Fruit fly (Drosophila melanogaster) whole organism, embryonic: ENCODE measurements around the gene nmdyn-D6.

ENCODE experiments used
- Adf1 ChIP-seq: fragments of 200-800 bp; sonication (Bioruptor generic); IDR thresholded peaks from 2 replicates; pipeline ENCODE4 v1.3.6; 2022; ENCODE audit warnings: missing biosample characterization, missing genetic modification characterization
- Atf-2 ChIP-seq: fragments of 200-800 bp; sonication (Bioruptor generic); optimal IDR thresholded peaks from 2 replicates; lab custom pipeline; 2016; ENCODE audit warnings: missing biosample characterization, missing genetic modification characterization
- Atf3 ChIP-seq: fragments of 200-800 bp; sonication (Bioruptor generic); optimal IDR thresholded peaks from 3 replicates; lab custom pipeline; 2016; ENCODE audit warnings: missing biosample characterization, missing genetic modification characterization
- Bgb ChIP-seq: fragments of 200-800 bp; sonication (Bioruptor generic); IDR thresholded peaks from 2 replicates; pipeline ENCODE4 v1.3.6; 2022; ENCODE audit warnings: missing biosample characterization, missing genetic modification characterization; ENCODE audit not compliant: partially characterized antibody
- C15 ChIP-seq: fragments of 200-800 bp; sonication (Bioruptor generic); IDR thresholded peaks from 3 replicates; pipeline ENCODE4 v1.3.6; 2022; ENCODE audit warnings: missing biosample characterization, missing genetic modification characterization
- CG10366 ChIP-seq: fragments of 200-800 bp; sonication (Bioruptor generic); IDR thresholded peaks from 2 replicates; pipeline ENCODE4 v1.3.6; 2022; ENCODE audit warnings: missing biosample characterization, missing genetic modification characterization
- CG10462 ChIP-seq: fragments of 200-800 bp; sonication (Bioruptor generic); optimal IDR thresholded peaks from 2 replicates; lab custom pipeline; 2016; ENCODE audit warnings: missing biosample characterization, missing genetic modification characterization
- CG11093 ChIP-seq: fragments of 200-800 bp; sonication (Bioruptor generic); IDR thresholded peaks from 3 replicates; pipeline ENCODE4 v1.3.6; 2022; ENCODE audit warnings: missing biosample characterization, missing genetic modification characterization
- CG12769 ChIP-seq: fragments of 200-800 bp; sonication (Bioruptor generic); optimal IDR thresholded peaks from 2 replicates; lab custom pipeline; 2019; ENCODE audit warnings: missing biosample characterization, mild to moderate bottlenecking, missing genetic modification characterization, moderate library complexity
- CG13287 ChIP-seq: fragments of 200-800 bp; sonication (Bioruptor generic); IDR thresholded peaks from 2 replicates; pipeline ENCODE4 v1.3.6; 2022; ENCODE audit warnings: missing biosample characterization, missing genetic modification characterization; ENCODE audit not compliant: partially characterized antibody
- CG13624 ChIP-seq: fragments of 200-800 bp; sonication (Bioruptor generic); optimal IDR thresholded peaks from 2 replicates; lab custom pipeline; 2016; ENCODE audit warnings: missing biosample characterization, missing genetic modification characterization
- CG14965 ChIP-seq: fragments of 200-800 bp; sonication (Bioruptor generic); optimal IDR thresholded peaks from 2 replicates; lab custom pipeline; 2016; ENCODE audit warnings: missing biosample characterization, missing genetic modification characterization, borderline replicate concordance
- CG15073 ChIP-seq: fragments of 200-800 bp; sonication (Bioruptor generic); optimal IDR thresholded peaks from 2 replicates; lab custom pipeline; 2016; ENCODE audit warnings: missing biosample characterization, missing genetic modification characterization
- CG1647 ChIP-seq: fragments of 200-800 bp; sonication (Bioruptor generic); optimal IDR thresholded peaks from 3 replicates; lab custom pipeline; 2016; ENCODE audit warnings: missing biosample characterization, missing genetic modification characterization
- CG1792 ChIP-seq: fragments of 200-800 bp; sonication (Bioruptor generic); optimal IDR thresholded peaks from 2 replicates; lab custom pipeline; 2016; ENCODE audit warnings: missing biosample characterization, missing genetic modification characterization
- CG18764 ChIP-seq: fragments of 200-800 bp; sonication (Bioruptor generic); optimal IDR thresholded peaks from 3 replicates; lab custom pipeline; 2016; ENCODE audit warnings: missing biosample characterization, missing genetic modification characterization
- CG2129 ChIP-seq: fragments of 200-800 bp; sonication (Bioruptor generic); IDR thresholded peaks from 2 replicates; pipeline ENCODE4 v1.3.6; 2022; ENCODE audit warnings: missing biosample characterization, missing genetic modification characterization; ENCODE audit not compliant: partially characterized antibody
- CG3995 ChIP-seq: fragments of 200-800 bp; sonication (Bioruptor generic); optimal IDR thresholded peaks from 3 replicates; lab custom pipeline; 2016; ENCODE audit warnings: missing biosample characterization, missing genetic modification characterization
- CG5953 ChIP-seq: fragments of 200-800 bp; sonication (Bioruptor generic); IDR thresholded peaks from 2 replicates; pipeline ENCODE4 v1.3.6; 2022; ENCODE audit warnings: missing biosample characterization, missing genetic modification characterization
- CG6683 ChIP-seq: fragments of 200-800 bp; sonication (Bioruptor generic); optimal IDR thresholded peaks from 2 replicates; lab custom pipeline; 2017; ENCODE audit warnings: missing biosample characterization, mild to moderate bottlenecking, missing genetic modification characterization, missing genetic modification reagents
- CG6813 ChIP-seq: fragments of 200-800 bp; sonication (Bioruptor generic); optimal IDR thresholded peaks from 2 replicates; lab custom pipeline; 2017; ENCODE audit warnings: missing biosample characterization, missing genetic modification characterization, mild to moderate bottlenecking, moderate library complexity, missing genetic modification reagents
- CG6854 ChIP-seq: fragments of 200-800 bp; sonication (Bioruptor generic); optimal IDR thresholded peaks from 3 replicates; lab custom pipeline; 2017; ENCODE audit warnings: missing biosample characterization, mild to moderate bottlenecking, missing genetic modification characterization
- CG8290 ChIP-seq, 3 experiments: fragments of 200-800 bp; sonication (Bioruptor generic); optimal IDR thresholded peaks; 2 replicates each; lab custom pipeline; 2016 to 2019; ENCODE audit warnings: missing biosample characterization in 3 of 3, missing genetic modification characterization in 3 of 3, mild to moderate bottlenecking in 2 of 3, moderate library complexity in 1 of 3
- CG9932 ChIP-seq: fragments of 200-800 bp; sonication (Bioruptor generic); IDR thresholded peaks from 2 replicates; pipeline ENCODE4 v1.3.6; 2022; ENCODE audit warnings: missing biosample characterization, missing genetic modification characterization
- D19A ChIP-seq: fragments of 200-800 bp; optimal IDR thresholded peaks from 3 replicates; lab custom pipeline; 2019; ENCODE audit warnings: missing biosample characterization, mild to moderate bottlenecking, missing genetic modification characterization, moderate library complexity
- Fer2 ChIP-seq: fragments of 200-800 bp; sonication (Bioruptor generic); optimal IDR thresholded peaks from 2 replicates; lab custom pipeline; 2018; ENCODE audit warnings: missing biosample characterization, mild to moderate bottlenecking, missing genetic modification characterization, moderate library complexity
- H2.0 ChIP-seq: fragments of 200-800 bp; sonication (Bioruptor generic); IDR thresholded peaks from 2 replicates; pipeline ENCODE4 v1.3.6; 2022; ENCODE audit warnings: missing biosample characterization, missing genetic modification characterization
- Max ChIP-seq: fragments of 200-800 bp; sonication (Bioruptor generic); optimal IDR thresholded peaks from 2 replicates; lab custom pipeline; 2016; ENCODE audit warnings: missing biosample characterization, mild to moderate bottlenecking, missing genetic modification characterization
- Nf-YC ChIP-seq: fragments of 200-800 bp; optimal IDR thresholded peaks from 3 replicates; lab custom pipeline; 2019; ENCODE audit warnings: missing biosample characterization, mild to moderate bottlenecking, missing genetic modification characterization, moderate library complexity
- Tbp ChIP-seq: fragments of >200 bp; optimal IDR thresholded peaks from 2 replicates; lab custom pipeline; 2018; ENCODE audit warnings: missing biosample characterization, missing genetic modification characterization
- Xrp1 ChIP-seq: fragments of 200-800 bp; sonication (Bioruptor generic); IDR thresholded peaks from 2 replicates; pipeline ENCODE4 v1.3.6; 2022; ENCODE audit warnings: missing biosample characterization, missing genetic modification characterization
- bcd ChIP-seq: fragments of 200-800 bp; sonication (Bioruptor generic); optimal IDR thresholded peaks from 2 replicates; lab custom pipeline; 2017; ENCODE audit warnings: missing biosample characterization, mild to moderate bottlenecking, missing genetic modification characterization
- cad ChIP-seq: fragments of >200 bp; optimal IDR thresholded peaks from 2 replicates; lab custom pipeline; 2017; ENCODE audit warnings: missing biosample characterization, missing genetic modification characterization
- cg ChIP-seq: fragments of 200-800 bp; sonication (Bioruptor generic); optimal IDR thresholded peaks from 3 replicates; lab custom pipeline; 2019; ENCODE audit warnings: missing biosample characterization, mild to moderate bottlenecking, missing genetic modification characterization, moderate library complexity
- ems ChIP-seq: fragments of 200-800 bp; sonication (Bioruptor generic); optimal IDR thresholded peaks from 3 replicates; lab custom pipeline; 2016; ENCODE audit warnings: missing biosample characterization, missing genetic modification characterization
- fru ChIP-seq: fragments of >200 bp; optimal IDR thresholded peaks from 2 replicates; lab custom pipeline; 2017
- h ChIP-seq: fragments of >200 bp; optimal IDR thresholded peaks from 2 replicates; lab custom pipeline; 2017
- ham ChIP-seq: fragments of 200-800 bp; sonication (Bioruptor generic); IDR thresholded peaks from 2 replicates; pipeline ENCODE4 v1.3.6; 2022; ENCODE audit warnings: missing biosample characterization, missing genetic modification characterization
- jumu ChIP-seq: fragments of 200-800 bp; sonication (Bioruptor generic); optimal IDR thresholded peaks from 3 replicates; lab custom pipeline; 2016; ENCODE audit warnings: missing biosample characterization, missing genetic modification characterization
- kah ChIP-seq: fragments of 200-800 bp; sonication (Bioruptor generic); optimal IDR thresholded peaks from 2 replicates; lab custom pipeline; 2018; ENCODE audit warnings: missing biosample characterization, mild to moderate bottlenecking, missing genetic modification characterization
- maf-S ChIP-seq: fragments of 200-800 bp; sonication (Bioruptor generic); optimal IDR thresholded peaks from 2 replicates; lab custom pipeline; 2016; ENCODE audit warnings: missing biosample characterization, missing genetic modification characterization
- oc ChIP-seq: fragments of 200-800 bp; sonication (Bioruptor generic); optimal IDR thresholded peaks from 2 replicates; lab custom pipeline; 2018; ENCODE audit warnings: missing biosample characterization, mild to moderate bottlenecking, missing genetic modification characterization, moderate library complexity
- p53 ChIP-seq: fragments of 200-800 bp; sonication (Bioruptor generic); optimal IDR thresholded peaks from 2 replicates; lab custom pipeline; 2016; ENCODE audit warnings: missing biosample characterization, missing genetic modification characterization
- salm ChIP-seq: fragments of 200-800 bp; sonication (Bioruptor generic); optimal IDR thresholded peaks from 2 replicates; lab custom pipeline; 2018; ENCODE audit warnings: missing biosample characterization, mild to moderate bottlenecking, missing genetic modification characterization
- slbo ChIP-seq: fragments of 200-800 bp; sonication (Bioruptor generic); IDR thresholded peaks from 2 replicates; pipeline ENCODE4 v1.3.6; 2022; ENCODE audit warnings: missing biosample characterization, missing genetic modification characterization
- slp2 ChIP-seq: fragments of 200-800 bp; sonication (Bioruptor generic); optimal IDR thresholded peaks from 2 replicates; lab custom pipeline; 2016; ENCODE audit warnings: missing biosample characterization, missing genetic modification characterization
- sob ChIP-seq: fragments of 200-800 bp; sonication (Bioruptor generic); IDR thresholded peaks from 2 replicates; pipeline ENCODE4 v1.3.6; 2022; ENCODE audit warnings: missing biosample characterization, missing genetic modification characterization
- sr ChIP-seq: fragments of 200-800 bp; sonication (Bioruptor generic); IDR thresholded peaks from 3 replicates; pipeline ENCODE4 v1.3.6; 2022; ENCODE audit warnings: missing biosample characterization, missing genetic modification characterization
- sug ChIP-seq: fragments of 200-800 bp; optimal IDR thresholded peaks from 2 replicates; lab custom pipeline; 2019; ENCODE audit warnings: missing biosample characterization, mild to moderate bottlenecking, missing genetic modification characterization, moderate library complexity
- tna ChIP-seq: fragments of 200-800 bp; sonication (Bioruptor generic); IDR thresholded peaks from 2 replicates; pipeline ENCODE4 v1.3.6; 2022; ENCODE audit warnings: missing biosample characterization, missing genetic modification characterization; ENCODE audit not compliant: partially characterized antibody
- trh ChIP-seq: fragments of 200-800 bp; sonication (Bioruptor generic); optimal IDR thresholded peaks from 2 replicates; lab custom pipeline; 2016; ENCODE audit warnings: missing biosample characterization, missing genetic modification characterization
- unc-4 ChIP-seq: fragments of 200-800 bp; sonication (Bioruptor generic); IDR thresholded peaks from 2 replicates; pipeline ENCODE4 v1.3.6; 2022; ENCODE audit warnings: missing biosample characterization, missing genetic modification characterization; ENCODE audit not compliant: partially characterized antibody
- zf30C ChIP-seq: fragments of 200-800 bp; sonication (Bioruptor generic); optimal IDR thresholded peaks from 3 replicates; lab custom pipeline; 2018; ENCODE audit warnings: missing biosample characterization, mild to moderate bottlenecking, missing genetic modification characterization

The nmdyn-D6 gene

DNA sequence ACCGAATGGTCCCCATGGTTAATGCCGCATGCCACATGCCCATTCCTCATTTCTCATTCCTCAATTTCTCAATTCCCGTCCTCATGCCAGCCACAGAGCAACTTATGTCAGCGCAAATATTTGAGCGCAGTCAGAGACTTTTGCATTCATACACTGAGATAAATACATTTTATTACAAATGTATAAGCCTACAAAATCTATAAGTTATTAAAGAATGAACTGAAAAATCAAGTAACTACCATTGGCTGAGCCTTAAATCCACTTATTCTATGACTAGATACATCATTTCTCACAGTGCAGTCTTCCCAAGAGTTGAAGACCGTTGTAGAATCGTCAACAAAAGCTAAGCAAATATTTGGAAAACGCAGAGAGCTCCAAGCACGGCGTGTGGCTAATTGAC lies 38.7 kb downstream of the nmdyn-D6 start (continued):
- TF ChIP-seq trh (no peak), CG10366 (no peak), unc-4 (GFP tag; lab: Robert Waterston, UW) (no peak), CG10462 (GFP tag; lab: Kevin White, UChicago) (no peak), CG3995 (GFP tag; lab: Kevin White, UChicago) (no peak), sob (GFP tag; lab: Robert Waterston, UW) (no peak), CG11093 (GFP tag; lab: Robert Waterston, UW) (no peak), Bgb (GFP tag; lab: Robert Waterston, UW) (no peak), sug (tag; lab: Kevin White, UChicago) (no peak), D19A (tag; lab: Kevin White, UChicago) (peak; percentile 33), CG5953 (no peak), zf30C (GFP tag; lab: Kevin White, UChicago) (no peak), CG2129 (GFP tag; lab: Robert Waterston, UW) (no peak), Adf1 (GFP tag; lab: Robert Waterston, UW) (no peak), CG1647 (GFP tag; lab: Kevin White, UChicago) (no peak), ham (GFP tag; lab: Robert Waterston, UW) (no peak), Atf3 (GFP tag; lab: Kevin White, UChicago) (no peak), h (lab: Kevin White, UChicago) (no peak), Tbp (GFP tag; lab: Kevin White, UChicago) (no peak), cad (GFP tag; lab: Kevin White, UChicago) (no peak), CG6854 (GFP tag; lab: Kevin White, UChicago) (no peak), fru (lab: Kevin White, UChicago) (no peak), slbo (GFP tag; lab: Robert Waterston, UW) (peak; percentile 34; the same call in 1 of the 2 replicates), CG6813 (no peak), C15 (GFP tag; lab: Robert Waterston, UW) (no peak), Max (GFP tag; lab: Kevin White, UChicago) (no peak), Fer2 (no peak), CG6683 (GFP tag; lab: Kevin White, UChicago) (no peak), tna (no peak), Xrp1 (GFP tag; lab: Robert Waterston, UW) (peak; percentile 50; the same call in 1 of the 2 replicates), CG14965 (GFP tag; lab: Kevin White, UChicago) (no peak), CG1792 (no peak), cg (GFP tag; lab: Kevin White, UChicago) (no peak), Atf-2 (no peak), ems (GFP tag; lab: Kevin White, UChicago) (no peak), CG13624 (GFP tag; lab: Kevin White, UChicago) (no peak), CG9932 (no peak), slp2 (GFP tag; lab: Kevin White, UChicago) (peak; percentile 34), CG8290 (GFP tag; optimal IDR thresholded peaks at IDR 0.05; lab: Kevin White, UChicago) (no peak), CG8290 (tag; optimal IDR thresholded peaks at IDR 0.05; lab: Kevin White, UChicago) (peak in 1 of 2 experiments; percentile 7), p53 (no peak), Nf-YC (no peak), CG13287 (no peak), CG15073 (GFP tag; lab: Kevin White, UChicago) (no peak), bcd (peak; percentile 14), oc (tag; lab: Kevin White, UChicago) (peak; percentile 11), H2.0 (GFP tag; lab: Robert Waterston, UW) (no peak), CG12769 (tag; lab: Kevin White, UChicago) (no peak), salm (tag; lab: Kevin White, UChicago) (peak; percentile 23), jumu (GFP tag; lab: Kevin White, UChicago) (no peak), sr (no peak), maf-S (no peak), kah (GFP tag; lab: Kevin White, UChicago) (no peak), CG18764 (GFP tag; lab: Kevin White, UChicago) (peak; percentile 12)
